Worm (Caenorhabditis elegans) whole organism, L4 larva: Measurements from ENCODE around the gene ttr-23.

Source experiments
- ceh-82 ChIP-seq: sonication (generic microtip); optimal IDR thresholded peaks from 2 replicates; lab custom pipeline; 2017; ENCODE audit warnings: missing biosample characterization, missing genetic modification characterization
- ctbp-1 ChIP-seq: fragments of 200-800 bp; sonication (Bioruptor generic); IDR thresholded peaks from 2 replicates; pipeline ENCODE4 v1.3.6; 2022; ENCODE audit warnings: missing genetic modification reagents, missing genetic modification characterization, missing compliant biosample characterization
- egl-43 ChIP-seq: fragments of 200-800 bp; sonication (Bioruptor generic); IDR thresholded peaks from 2 replicates; pipeline ENCODE4 v1.3.6; 2022; ENCODE audit warnings: missing genetic modification reagents, missing genetic modification characterization, missing compliant biosample characterization
- lin-29 ChIP-seq: fragments of 200-800 bp; sonication (Bioruptor generic); IDR thresholded peaks from 2 replicates; pipeline ENCODE4 v1.3.6; 2022; ENCODE audit warnings: missing genetic modification reagents, missing genetic modification characterization, missing compliant biosample characterization
- mxl-2 ChIP-seq: fragments of 200-800 bp; sonication (Bioruptor generic); conservative IDR thresholded peaks from 2 replicates; pipeline ENCODE4 v1.3.6; 2022; ENCODE audit warnings: missing genetic modification reagents, missing genetic modification characterization, missing compliant biosample characterization
- mxl-3 ChIP-seq: fragments of 200-800 bp; sonication (Bioruptor generic); optimal IDR thresholded peaks from 2 replicates; lab custom pipeline; 2018; ENCODE audit warnings: mild to moderate bottlenecking, missing genetic modification characterization, missing compliant biosample characterization
- nhr-11 ChIP-seq: fragments of 150-350 bp; optimal IDR thresholded peaks from 2 replicates; lab custom pipeline; 2014; ENCODE audit warnings: missing biosample characterization, missing genetic modification characterization
- nhr-6 ChIP-seq: fragments of 150-350 bp; optimal IDR thresholded peaks from 2 replicates; lab custom pipeline; 2014; ENCODE audit warnings: missing biosample characterization, missing genetic modification characterization
- nhr-77 ChIP-seq: fragments of 150-350 bp; optimal IDR thresholded peaks from 2 replicates; lab custom pipeline; 2014; ENCODE audit warnings: missing biosample characterization, missing genetic modification characterization
- unc-62 ChIP-seq, 3 experiments: fragments of 150-350 bp in 1 of 3; sonication (generic microtip); optimal IDR thresholded peaks in 2 of 3; peaks in 1 of 3; 1 replicate in 1 of 3; 2 replicates in 2 of 3; lab custom pipeline; 2014 to 2017; ENCODE audit warnings: missing biosample characterization in 3 of 3, missing genetic modification characterization in 3 of 3, missing genetic modification reagents in 3 of 3, missing genotype in 1 of 3

DNA sequence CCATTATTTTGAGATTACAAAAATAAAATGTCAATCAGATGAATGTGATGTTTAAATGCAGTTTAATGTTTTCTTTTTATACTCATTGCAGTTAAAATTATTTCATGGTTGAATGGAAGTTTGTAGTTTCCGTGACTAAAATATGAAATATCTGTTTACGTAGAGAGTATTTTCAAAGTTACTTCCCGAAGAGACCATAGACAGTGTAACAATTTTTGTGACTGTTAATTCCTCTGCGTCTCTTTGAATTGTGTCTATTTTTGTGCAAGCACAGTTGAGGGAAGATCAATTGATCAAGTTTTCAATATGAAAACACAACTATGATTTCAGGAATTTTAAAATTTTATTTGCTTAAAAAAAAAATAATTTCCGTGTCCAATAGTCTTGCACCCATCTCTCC is 42.9 kb downstream of the ttr-23 start, which contains the start of gene F25D1.5:
- TF ChIP-seq ceh-82 (tag; lab: Kevin White, UChicago) (no peak), nhr-11 (tag; lab: Kevin White, UChicago) (no peak), lin-29 (GFP tag; lab: Robert Waterston, UW) (no peak), unc-62 (GFP tag; optimal IDR thresholded peaks at IDR 0.05 in 1 of 2; lab: Kevin White, UChicago) (no peak), unc-62 (tag; optimal IDR thresholded peaks at IDR 0.05; lab: Kevin White, UChicago) (no peak), nhr-6 (no peak), egl-43 (no peak), mxl-2 (GFP tag; lab: Robert Waterston, UW) (no peak), ctbp-1 (GFP tag; lab: Robert Waterston, UW) (no peak), mxl-3 (GFP tag; lab: Kevin White, UChicago) (no peak), nhr-77 (tag; lab: Kevin White, UChicago) (peak; percentile 98)
